Worm (Caenorhabditis elegans) whole organism, mixed stage, embryonic: ENCODE measurements around the gene lbp-8.

ENCODE experiments used
- M03D4.4 ChIP-seq: sonication (generic microtip); optimal IDR thresholded peaks from 2 replicates; lab custom pipeline; 2017; ENCODE audit warnings: mild to moderate bottlenecking, missing genetic modification characterization, missing compliant biosample characterization
- bed-3 ChIP-seq: fragments of 200-800 bp; sonication (Bioruptor generic); optimal IDR thresholded peaks from 3 replicates; lab custom pipeline; 2018; ENCODE audit warnings: mild to moderate bottlenecking, missing genetic modification characterization, moderate library complexity, missing compliant biosample characterization
- blmp-1 ChIP-seq: fragments of 150-350 bp; optimal IDR thresholded peaks from 2 replicates; lab custom pipeline; 2014; ENCODE audit warnings: missing biosample characterization, missing genetic modification characterization
- ceh-43 ChIP-seq: fragments of 200-800 bp; sonication (Bioruptor generic); optimal IDR thresholded peaks from 2 replicates; lab custom pipeline; 2018; ENCODE audit warnings: mild to moderate bottlenecking, missing genetic modification characterization, moderate library complexity, missing compliant biosample characterization
- elt-3 ChIP-seq: fragments of 150-350 bp; optimal IDR thresholded peaks from 2 replicates; lab custom pipeline; 2014; ENCODE audit warnings: missing biosample characterization, missing genetic modification characterization
- ham-2 ChIP-seq: fragments of 200-800 bp; sonication (Bioruptor generic); optimal IDR thresholded peaks from 2 replicates; lab custom pipeline; 2018; ENCODE audit warnings: mild to moderate bottlenecking, missing genetic modification characterization, missing compliant biosample characterization
- hlh-1 ChIP-seq: fragments of 150-350 bp; optimal IDR thresholded peaks from 2 replicates; lab custom pipeline; 2014; ENCODE audit warnings: missing biosample characterization, missing genetic modification reagents, missing genetic modification characterization
- lin-13 ChIP-seq: fragments of 150-350 bp; optimal IDR thresholded peaks from 2 replicates; lab custom pipeline; 2014; ENCODE audit warnings: missing biosample characterization, missing genetic modification characterization
- lin-32 ChIP-seq: fragments of 200-800 bp; sonication (Bioruptor generic); optimal IDR thresholded peaks from 2 replicates; lab custom pipeline; 2018; ENCODE audit warnings: mild to moderate bottlenecking, missing genetic modification characterization, missing compliant biosample characterization
- lsy-2 ChIP-seq: fragments of 150-350 bp; optimal IDR thresholded peaks from 2 replicates; lab custom pipeline; 2014; ENCODE audit warnings: missing biosample characterization, missing genetic modification characterization
- mep-1 ChIP-seq: fragments of 150-350 bp; optimal IDR thresholded peaks from 2 replicates; lab custom pipeline; 2017; ENCODE audit warnings: missing biosample characterization, missing genetic modification reagents, missing genetic modification characterization, inconsistent platforms
- mls-2 ChIP-seq: sonication (generic microtip); optimal IDR thresholded peaks from 2 replicates; lab custom pipeline; 2016; ENCODE audit warnings: mild to moderate bottlenecking, missing genetic modification characterization, moderate library complexity, missing compliant biosample characterization
- nhr-12 ChIP-seq: fragments of 150-350 bp; optimal IDR thresholded peaks from 2 replicates; lab custom pipeline; 2014; ENCODE audit warnings: missing biosample characterization, missing genetic modification characterization
- nhr-2 ChIP-seq: fragments of 150-350 bp; optimal IDR thresholded peaks from 2 replicates; lab custom pipeline; 2014; ENCODE audit warnings: missing biosample characterization, missing genetic modification characterization
- nhr-28 ChIP-seq: fragments of 150-350 bp; optimal IDR thresholded peaks from 2 replicates; lab custom pipeline; 2014; ENCODE audit warnings: missing biosample characterization, missing genetic modification characterization
- nhr-76 ChIP-seq: sonication (generic microtip); optimal IDR thresholded peaks from 2 replicates; lab custom pipeline; 2017; ENCODE audit warnings: missing biosample characterization, missing genetic modification characterization
- pha-4 ChIP-seq: fragments of 150-350 bp; optimal IDR thresholded peaks from 2 replicates; lab custom pipeline; 2018; ENCODE audit warnings: missing biosample characterization, missing genetic modification reagents, missing genetic modification characterization
- sem-2 ChIP-seq: fragments of 200-800 bp; sonication (Bioruptor generic); optimal IDR thresholded peaks from 2 replicates; lab custom pipeline; 2018; ENCODE audit warnings: mild to moderate bottlenecking, missing genetic modification characterization, missing compliant biosample characterization
- snpc-4 ChIP-seq: fragments of 150-350 bp; optimal IDR thresholded peaks from 2 replicates; lab custom pipeline; 2014; ENCODE audit warnings: missing biosample characterization, missing genetic modification characterization
- sptf-1 ChIP-seq: sonication (generic microtip); optimal IDR thresholded peaks from 2 replicates; lab custom pipeline; 2017; ENCODE audit warnings: mild to moderate bottlenecking, missing genetic modification characterization, moderate library complexity, missing compliant biosample characterization
- tbx-8 ChIP-seq: fragments of 200-800 bp; sonication (Bioruptor generic); optimal IDR thresholded peaks from 2 replicates; lab custom pipeline; 2018; ENCODE audit warnings: mild to moderate bottlenecking, missing genetic modification characterization, moderate library complexity, missing compliant biosample characterization
- unc-120 ChIP-seq: sonication (generic microtip); optimal IDR thresholded peaks from 2 replicates; lab custom pipeline; 2017; ENCODE audit warnings: missing genetic modification characterization, missing compliant biosample characterization; ENCODE audit not compliant: poor library complexity, severe bottlenecking
- unc-39 ChIP-seq: fragments of 150-350 bp; optimal IDR thresholded peaks from 2 replicates; lab custom pipeline; 2014; ENCODE audit warnings: missing biosample characterization, missing genetic modification characterization
- unc-62 ChIP-seq: fragments of 150-350 bp; optimal IDR thresholded peaks from 2 replicates; lab custom pipeline; 2014; ENCODE audit warnings: missing biosample characterization, missing genetic modification reagents, missing genetic modification characterization
- zip-8 ChIP-seq: fragments of 150-350 bp; optimal IDR thresholded peaks from 2 replicates; lab custom pipeline; 2014; ENCODE audit warnings: missing biosample characterization, missing genetic modification characterization
- ztf-11 ChIP-seq: fragments of 150-350 bp; optimal IDR thresholded peaks from 2 replicates; lab custom pipeline; 2014; ENCODE audit warnings: missing biosample characterization, missing genetic modification characterization

lbp-8 gene

DNA sequence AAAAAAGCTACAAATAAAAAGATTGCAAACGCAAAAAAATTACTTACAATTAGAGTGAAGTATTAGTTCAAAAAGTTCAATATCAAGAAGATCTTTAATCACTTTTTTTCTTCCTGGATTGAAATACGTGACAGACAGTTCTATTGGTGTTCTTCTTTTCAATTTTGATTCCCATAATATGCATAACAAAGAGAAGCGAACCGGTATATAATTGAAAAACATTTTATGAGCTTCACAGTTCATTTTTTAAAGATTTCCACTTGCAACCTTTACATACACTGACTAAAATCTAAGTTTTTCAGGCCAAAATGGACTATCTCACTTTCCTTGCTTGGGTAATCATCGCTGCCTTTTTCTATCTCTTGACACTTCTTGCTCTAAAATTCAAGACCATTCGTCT is 14.0 kb upstream of the lbp-8 start, which contains the start of gene T22G5.1:
Gene T22G5.1 (plus strand): TSS at position 301 of the 400 bp plus-strand sequence.
- TF ChIP-seq tbx-8 (GFP tag; lab: Kevin White, UChicago) (no peak), ham-2 (GFP tag; lab: Kevin White, UChicago) (no peak), unc-62 (GFP tag; lab: Kevin White, UChicago) (no peak), nhr-12 (tag; lab: Kevin White, UChicago) (no peak), M03D4.4 (tag; lab: Kevin White, UChicago) (no peak), blmp-1 (tag; lab: Kevin White, UChicago) (no peak), nhr-28 (tag; lab: Kevin White, UChicago) (no peak), unc-120 (tag; lab: Kevin White, UChicago) (no peak), zip-8 (tag; lab: Kevin White, UChicago) (no peak), hlh-1 (tag; lab: Kevin White, UChicago) (no peak), sem-2 (no peak)
- TF ChIP-seq, all 35 proteins: peak for 0

DNA sequence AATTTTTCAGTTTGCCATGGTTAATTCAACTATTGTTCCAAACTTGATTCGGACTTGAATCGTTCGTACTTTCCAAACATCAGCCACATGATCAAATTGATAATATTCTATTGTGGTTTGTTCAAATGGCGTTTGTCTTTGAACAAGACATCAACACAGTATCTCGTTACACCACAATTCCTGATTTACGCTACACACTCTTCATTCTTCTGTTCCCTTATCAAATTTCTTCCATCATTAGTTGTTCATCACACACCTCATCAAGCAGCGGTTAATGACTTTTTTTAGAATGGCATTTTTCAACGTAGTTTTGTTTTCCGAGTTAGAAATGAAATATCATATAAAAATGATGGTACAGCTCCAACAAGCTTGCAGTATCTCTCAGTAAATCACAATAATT is 12.3 kb upstream of the lbp-8 start:
- no peak for TF ChIP-seq M03D4.4 (tag; lab: Kevin White, UChicago)
- TF ChIP-seq blmp-1 (tag; lab: Kevin White, UChicago) = no peak
- TF ChIP-seq mls-2 (tag; lab: Kevin White, UChicago) = no peak
- TF ChIP-seq bed-3 (GFP tag; lab: Kevin White, UChicago) = no peak
- TF ChIP-seq zip-8 (tag; lab: Kevin White, UChicago) = no peak
- TF ChIP-seq nhr-2 (tag; lab: Kevin White, UChicago) = no peak
- no peak for TF ChIP-seq unc-120 (tag; lab: Kevin White, UChicago)
- no peak for TF ChIP-seq lin-32 (GFP tag; lab: Kevin White, UChicago)
- TF ChIP-seq mep-1 (tag; lab: Kevin White, UChicago) = no peak
- no peak for TF ChIP-seq lsy-2 (tag; lab: Kevin White, UChicago)
- TF ChIP-seq ztf-11 (tag; lab: Kevin White, UChicago) = no peak
- TF ChIP-seq elt-3 (tag; lab: Kevin White, UChicago) = no peak
- TF ChIP-seq nhr-28 (tag; lab: Kevin White, UChicago) = no peak
- no peak for TF ChIP-seq sem-2

DNA sequence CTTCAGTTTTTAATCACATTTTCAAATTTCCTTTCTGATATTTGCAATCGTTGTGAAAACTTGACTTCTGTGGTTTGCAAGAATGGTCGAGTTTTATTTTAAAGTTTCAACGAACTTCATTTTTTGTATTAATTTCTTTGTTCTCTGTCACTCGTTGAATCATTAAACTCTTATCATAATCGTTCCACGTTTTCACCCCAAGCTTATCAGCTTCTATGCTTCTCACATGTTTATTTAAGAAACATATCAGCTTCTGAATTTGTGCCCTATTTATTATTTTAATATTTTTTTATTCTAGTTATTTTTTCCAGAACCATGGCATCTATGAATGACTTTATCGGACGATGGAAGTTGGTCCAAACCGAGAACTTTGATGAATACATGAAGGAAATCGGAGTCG is 11.3 kb upstream of the lbp-8 start, which contains the start of gene lbp-7:
Gene lbp-7 (plus strand): TSS at position 312 of the 400 bp plus-strand sequence.
- TF ChIP-seq lin-13 (tag; lab: Kevin White, UChicago) = no peak
- no peak for TF ChIP-seq zip-8 (tag; lab: Kevin White, UChicago)
- TF ChIP-seq nhr-76 (tag; lab: Kevin White, UChicago) = no peak
- no peak for TF ChIP-seq lin-32 (GFP tag; lab: Kevin White, UChicago)
- TF ChIP-seq sptf-1 = no peak
- TF ChIP-seq ham-2 (GFP tag; lab: Kevin White, UChicago) = no peak

DNA sequence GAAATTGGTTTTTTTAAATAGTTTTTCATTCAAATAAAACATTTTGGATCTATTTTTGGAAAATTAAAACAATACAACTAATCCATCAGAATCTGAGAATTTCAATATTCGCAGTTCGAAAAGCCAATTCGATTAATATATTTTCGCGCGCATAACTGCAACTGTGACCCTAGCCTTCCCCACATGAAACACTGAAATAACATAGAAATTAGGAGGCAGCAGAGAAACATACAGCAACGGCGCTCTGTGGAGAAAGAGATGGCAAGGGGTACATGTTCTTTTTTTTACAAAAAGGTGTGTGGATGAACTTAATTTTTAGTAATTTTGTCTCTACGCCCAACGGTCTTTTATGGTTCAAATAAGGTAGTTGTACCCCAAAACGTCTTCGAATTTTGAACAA is 10.4 kb upstream of the lbp-8 start:
- TF ChIP-seq hlh-1 (tag; lab: Kevin White, UChicago) (peak; percentile 3), sptf-1 (no peak)

DNA sequence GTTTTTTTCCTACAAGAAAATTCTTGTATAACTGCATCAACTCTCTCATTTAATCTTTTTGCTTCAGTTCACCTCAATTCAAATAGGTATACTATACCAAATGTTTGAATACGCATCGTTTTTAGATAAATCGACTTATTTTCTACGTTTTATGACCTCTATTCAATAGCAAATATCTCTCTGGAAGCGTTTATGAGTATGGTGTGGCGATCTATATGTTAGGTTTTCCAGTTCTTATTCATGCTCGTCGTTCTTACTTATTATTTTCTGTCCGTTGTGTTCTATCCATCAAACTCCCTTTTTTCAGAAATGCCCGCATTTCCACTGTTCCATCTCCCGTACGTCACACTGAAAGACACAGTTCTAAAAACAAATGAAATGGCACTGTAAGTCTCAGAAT is 10.0 kb upstream of the lbp-8 start, which contains the start of gene T22G5.3:
Gene T22G5.3 (plus strand): TSS at position 301 of the 400 bp plus-strand sequence.
- no peak for TF ChIP-seq lsy-2 (tag; lab: Kevin White, UChicago)
- TF ChIP-seq unc-39 (tag; lab: Kevin White, UChicago) = no peak
- no peak for TF ChIP-seq hlh-1 (tag; lab: Kevin White, UChicago)
- no peak for TF ChIP-seq tbx-8 (GFP tag; lab: Kevin White, UChicago)
- no peak for TF ChIP-seq unc-120 (tag; lab: Kevin White, UChicago)
- no peak for TF ChIP-seq pha-4 (tag; lab: Kevin White, UChicago)

DNA sequence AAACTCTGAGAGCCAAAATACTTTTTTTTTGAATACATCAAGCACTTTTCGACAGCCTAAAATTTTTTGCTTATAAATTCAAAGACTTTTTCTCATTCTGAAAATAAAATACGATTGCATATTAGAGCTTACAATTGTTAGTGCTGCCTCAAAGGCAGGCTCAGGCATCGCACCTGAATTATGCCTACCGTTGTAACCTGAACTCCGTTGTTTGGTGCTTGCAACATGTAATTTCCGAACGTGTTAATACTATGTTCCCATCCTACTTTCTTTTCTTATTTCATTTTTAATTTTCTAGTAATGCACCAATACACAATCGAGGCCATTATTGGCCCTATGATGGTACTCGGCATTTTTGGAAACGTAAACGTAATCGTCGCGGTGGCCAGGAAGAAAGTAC is 3.2 kb upstream of the lbp-8 start, which contains the start of gene srsx-19:
Gene srsx-19 (plus strand): TSS at position 301 of the 400 bp plus-strand sequence.
- TF ChIP-seq unc-62 (GFP tag; lab: Kevin White, UChicago) = no peak
- TF ChIP-seq mls-2 (tag; lab: Kevin White, UChicago) = no peak
- TF ChIP-seq zip-8 (tag; lab: Kevin White, UChicago) = no peak
- no peak for TF ChIP-seq nhr-76 (tag; lab: Kevin White, UChicago)
- no peak for TF ChIP-seq hlh-1 (tag; lab: Kevin White, UChicago)
- TF ChIP-seq unc-39 (tag; lab: Kevin White, UChicago) = no peak
- TF ChIP-seq snpc-4 (tag; lab: Kevin White, UChicago) = no peak
- no peak for TF ChIP-seq mep-1 (tag; lab: Kevin White, UChicago)
- TF ChIP-seq tbx-8 (GFP tag; lab: Kevin White, UChicago) = no peak
- TF ChIP-seq nhr-12 (tag; lab: Kevin White, UChicago) = no peak
- TF ChIP-seq unc-120 (tag; lab: Kevin White, UChicago) = no peak
- TF ChIP-seq ceh-43 (GFP tag; lab: Kevin White, UChicago) = no peak
- no peak for TF ChIP-seq ztf-11 (tag; lab: Kevin White, UChicago)
- TF ChIP-seq sem-2 = no peak
